Worm (Caenorhabditis elegans) whole organism, young adult: ENCODE results near the gene C14B9.10.

Experiments used
- D2030.7 ChIP-seq: fragments of 200-800 bp; sonication (Bioruptor generic); IDR thresholded peaks from 2 replicates; pipeline ENCODE4 v1.3.6; 2022; ENCODE audit warnings: missing genetic modification reagents, missing genetic modification characterization, missing compliant biosample characterization
- F10E7.11 ChIP-seq: sonication (generic microtip); optimal IDR thresholded peaks from 2 replicates; lab custom pipeline; 2017; ENCODE audit warnings: mild to moderate bottlenecking, missing genetic modification characterization, moderate library complexity, missing compliant biosample characterization
- F22D6.2 ChIP-seq: sonication (generic microtip); optimal IDR thresholded peaks from 2 replicates; lab custom pipeline; 2016; ENCODE audit warnings: mild to moderate bottlenecking, missing genetic modification characterization, missing compliant biosample characterization
- F39B2.1 ChIP-seq: fragments of 200-800 bp; sonication (Bioruptor generic); IDR thresholded peaks from 2 replicates; pipeline ENCODE4 v1.3.6; 2022; ENCODE audit warnings: missing genetic modification reagents, missing genetic modification characterization, missing compliant biosample characterization
- F57A8.1 ChIP-seq: fragments of 200-800 bp; sonication (Bioruptor generic); optimal IDR thresholded peaks from 2 replicates; lab custom pipeline; 2018; ENCODE audit warnings: mild to moderate bottlenecking, missing genetic modification characterization, moderate library complexity, missing compliant biosample characterization
- K12H6.12 ChIP-seq: fragments of 200-800 bp; sonication (Bioruptor generic); optimal IDR thresholded peaks from 2 replicates; lab custom pipeline; 2018; ENCODE audit warnings: mild to moderate bottlenecking, missing genetic modification characterization, missing compliant biosample characterization
- Y53F4B.3 ChIP-seq: fragments of 200-800 bp; sonication (Bioruptor generic); IDR thresholded peaks from 2 replicates; pipeline ENCODE4 v1.3.6; 2022; ENCODE audit warnings: missing genetic modification reagents, missing genetic modification characterization, missing compliant biosample characterization
- Y53G8AR.9 ChIP-seq: fragments of 200-800 bp; sonication (Bioruptor generic); conservative IDR thresholded peaks from 2 replicates; pipeline ENCODE4 v1.3.6; 2022; ENCODE audit warnings: missing genetic modification reagents, missing genetic modification characterization, missing compliant biosample characterization
- Y56A3A.18 ChIP-seq: fragments of 200-800 bp; sonication (Bioruptor generic); IDR thresholded peaks from 2 replicates; pipeline ENCODE4 v1.3.6; 2022; ENCODE audit warnings: missing genetic modification reagents, missing genetic modification characterization, missing compliant biosample characterization
- Y79H2A.3 ChIP-seq: fragments of 200-800 bp; sonication (Bioruptor generic); conservative IDR thresholded peaks from 2 replicates; pipeline ENCODE4 v1.3.6; 2022; ENCODE audit warnings: missing genetic modification reagents, missing genetic modification characterization, missing compliant biosample characterization
- ZK185.1 ChIP-seq: sonication (generic microtip); optimal IDR thresholded peaks from 2 replicates; lab custom pipeline; 2016; ENCODE audit warnings: mild to moderate bottlenecking, missing genetic modification characterization, missing compliant biosample characterization; ENCODE audit not compliant: poor library complexity, severe bottlenecking
- ama-1 ChIP-seq, 3 experiments: fragments of 150-350 bp in 1 of 3; sonication (generic microtip) in 2 of 3; optimal IDR thresholded peaks; 2 replicates each; lab custom pipeline; 2014 to 2018; ENCODE audit warnings: missing biosample characterization in 2 of 3, missing genetic modification characterization in 2 of 3, missing genetic modification reagents in 2 of 3
- attf-3 ChIP-seq: fragments of 200-800 bp; sonication (Bioruptor generic); conservative IDR thresholded peaks from 2 replicates; pipeline ENCODE4 v1.3.6; 2022; ENCODE audit warnings: missing genetic modification reagents, missing genetic modification characterization, missing compliant biosample characterization
- ceh-100 ChIP-seq: fragments of 200-800 bp; sonication (Bioruptor generic); IDR thresholded peaks from 2 replicates; pipeline ENCODE4 v1.3.6; 2022; ENCODE audit warnings: missing genetic modification reagents, missing genetic modification characterization, missing compliant biosample characterization
- ceh-27 ChIP-seq: fragments of 200-800 bp; sonication (Bioruptor generic); optimal IDR thresholded peaks from 2 replicates; lab custom pipeline; 2018; ENCODE audit warnings: mild to moderate bottlenecking, missing genetic modification characterization, moderate library complexity, missing compliant biosample characterization
- dox-1 ChIP-seq: fragments of 200-800 bp; sonication (Bioruptor generic); IDR thresholded peaks from 2 replicates; pipeline ENCODE4 v1.3.6; 2022; ENCODE audit warnings: missing genetic modification reagents, missing genetic modification characterization, missing compliant biosample characterization
- dpl-1 ChIP-seq: fragments of 150-350 bp; optimal IDR thresholded peaks from 2 replicates; lab custom pipeline; 2014; ENCODE audit warnings: missing biosample characterization, missing genetic modification reagents, missing genetic modification characterization
- egl-18 ChIP-seq: fragments of 200-800 bp; sonication (Bioruptor generic); IDR thresholded peaks from 2 replicates; pipeline ENCODE4 v1.3.6; 2022; ENCODE audit warnings: missing genetic modification reagents, missing genetic modification characterization, missing compliant biosample characterization
- ets-4 ChIP-seq: fragments of 200-800 bp; sonication (Bioruptor generic); optimal IDR thresholded peaks from 2 replicates; lab custom pipeline; 2018; ENCODE audit warnings: mild to moderate bottlenecking, missing genetic modification characterization, missing compliant biosample characterization
- fkh-3 ChIP-seq: sonication (generic microtip); optimal IDR thresholded peaks from 2 replicates; lab custom pipeline; 2016; ENCODE audit warnings: mild to moderate bottlenecking, missing genetic modification characterization, missing compliant biosample characterization
- hlh-26 ChIP-seq: fragments of 200-800 bp; sonication (Bioruptor generic); conservative IDR thresholded peaks from 2 replicates; pipeline ENCODE4 v1.3.6; 2022; ENCODE audit warnings: missing genetic modification reagents, missing genetic modification characterization, missing compliant biosample characterization
- hrde-1 ChIP-seq: sonication (generic microtip); optimal IDR thresholded peaks from 2 replicates; lab custom pipeline; 2016; ENCODE audit warnings: missing genetic modification characterization, mild to moderate bottlenecking, missing compliant biosample characterization, moderate library complexity, missing genotype, missing genetic modification reagents, borderline replicate concordance
- hsf-1 ChIP-seq: fragments of 200-800 bp; sonication (Bioruptor generic); IDR thresholded peaks from 2 replicates; pipeline ENCODE4 v1.3.6; 2022; ENCODE audit warnings: missing genetic modification reagents, missing genetic modification characterization, missing compliant biosample characterization
- let-526 ChIP-seq: fragments of 200-800 bp; sonication (Bioruptor generic); IDR thresholded peaks from 2 replicates; pipeline ENCODE4 v1.3.6; 2022; ENCODE audit warnings: missing genetic modification reagents, missing genetic modification characterization, missing compliant biosample characterization
- lin-35 ChIP-seq, 3 experiments: fragments of 150-350 bp in 2 of 3; sonication (generic microtip) in 1 of 3; optimal IDR thresholded peaks; 2 replicates each; lab custom pipeline; 2014 to 2018; ENCODE audit warnings: missing biosample characterization in 3 of 3, missing genetic modification characterization in 3 of 3, missing genetic modification reagents in 3 of 3
- lin-54 ChIP-seq: fragments of 200-800 bp; sonication (Bioruptor generic); optimal IDR thresholded peaks from 2 replicates; lab custom pipeline; 2018; ENCODE audit warnings: mild to moderate bottlenecking, missing genetic modification characterization, missing compliant biosample characterization
- madf-3 ChIP-seq: fragments of 200-800 bp; sonication (Bioruptor generic); IDR thresholded peaks from 2 replicates; pipeline ENCODE4 v1.3.6; 2022; ENCODE audit warnings: missing genetic modification reagents, missing genetic modification characterization, missing compliant biosample characterization
- mes-4 ChIP-seq: sonication (generic microtip); optimal IDR thresholded peaks from 2 replicates; lab custom pipeline; 2016; ENCODE audit warnings: missing genotype, missing genetic modification characterization, missing compliant biosample characterization
- nfya-2 ChIP-seq: fragments of 200-800 bp; sonication (Bioruptor generic); IDR thresholded peaks from 2 replicates; pipeline ENCODE4 v1.3.6; 2022; ENCODE audit warnings: missing genetic modification reagents, missing genetic modification characterization, missing compliant biosample characterization
- nfyb-1 ChIP-seq: fragments of 200-800 bp; sonication (Bioruptor generic); IDR thresholded peaks from 2 replicates; pipeline ENCODE4 v1.3.6; 2022; ENCODE audit warnings: missing genetic modification reagents, missing genetic modification characterization, missing compliant biosample characterization
- nhr-27 ChIP-seq: fragments of 200-800 bp; sonication (Bioruptor generic); optimal IDR thresholded peaks from 2 replicates; lab custom pipeline; 2018; ENCODE audit warnings: mild to moderate bottlenecking, missing genetic modification characterization, moderate library complexity, missing compliant biosample characterization
- nhr-80 ChIP-seq: sonication (generic microtip); optimal IDR thresholded peaks from 2 replicates; lab custom pipeline; 2016; ENCODE audit warnings: missing genetic modification characterization, missing compliant biosample characterization
- pbrm-1 ChIP-seq: fragments of 200-800 bp; sonication (Bioruptor generic); IDR thresholded peaks from 2 replicates; pipeline ENCODE4 v1.3.6; 2022; ENCODE audit warnings: missing genetic modification reagents, missing genetic modification characterization, missing compliant biosample characterization
- sdz-38 ChIP-seq: sonication (generic microtip); optimal IDR thresholded peaks from 2 replicates; lab custom pipeline; 2016; ENCODE audit warnings: missing genotype, missing genetic modification characterization, missing compliant biosample characterization
- tbx-9 ChIP-seq: sonication (generic microtip); optimal IDR thresholded peaks from 2 replicates; lab custom pipeline; 2016; ENCODE audit warnings: borderline replicate concordance, missing genetic modification characterization, inconsistent platforms, missing compliant biosample characterization
- tlf-1 ChIP-seq: fragments of 200-800 bp; sonication (Bioruptor generic); optimal IDR thresholded peaks from 2 replicates; lab custom pipeline; 2018; ENCODE audit warnings: mild to moderate bottlenecking, missing genetic modification characterization, missing compliant biosample characterization
- unc-130 ChIP-seq: sonication (generic microtip); optimal IDR thresholded peaks from 2 replicates; lab custom pipeline; 2016; ENCODE audit warnings: missing genetic modification reagents, missing genetic modification characterization, missing compliant biosample characterization
- xnd-1 ChIP-seq: sonication (generic microtip); optimal IDR thresholded peaks from 2 replicates; lab custom pipeline; 2016; ENCODE audit warnings: missing genotype, missing genetic modification reagents, missing genetic modification characterization, missing compliant biosample characterization
- zfh-2 ChIP-seq: fragments of 200-800 bp; sonication (Bioruptor generic); conservative IDR thresholded peaks from 2 replicates; pipeline ENCODE4 v1.3.6; 2022; ENCODE audit warnings: missing genetic modification reagents, missing genetic modification characterization, missing compliant biosample characterization
- ztf-28 ChIP-seq: fragments of 200-800 bp; sonication (Bioruptor generic); IDR thresholded peaks from 2 replicates; pipeline ENCODE4 v1.3.6; 2022; ENCODE audit warnings: missing genetic modification reagents, missing genetic modification characterization, missing compliant biosample characterization

Gene C14B9.10

DNA sequence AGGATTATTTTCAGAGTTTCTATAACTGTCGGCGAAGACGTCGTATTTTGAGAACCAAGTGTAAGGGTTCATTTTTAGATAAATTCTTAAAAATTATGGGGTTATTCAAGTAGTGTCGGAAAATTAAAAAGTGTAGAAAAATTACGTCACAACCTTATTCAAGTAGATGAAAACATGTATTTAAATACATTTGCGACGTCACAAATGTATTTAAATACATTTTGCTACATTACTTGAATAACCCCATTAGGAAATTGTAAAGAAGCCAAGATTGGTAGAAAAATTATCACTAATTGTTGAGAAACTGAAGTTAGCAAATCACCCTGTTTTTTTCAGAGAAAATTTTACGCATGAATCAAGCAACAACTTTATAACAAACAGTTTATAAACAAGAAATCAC, 1.5 kb upstream of the C14B9.10 start (continued):
- TF ChIP-seq attf-3 (GFP tag; lab: Robert Waterston, UW) (no peak), F10E7.11 (tag; lab: Kevin White, UChicago) (no peak), nhr-27 (tag; lab: Kevin White, UChicago) (no peak), egl-18 (GFP tag; lab: Robert Waterston, UW) (no peak), unc-130 (no peak), dpl-1 (no peak), nfyb-1 (peak; percentile 50; the same call in 1 of the 2 replicates), Y53F4B.3 (GFP tag; lab: Robert Waterston, UW) (no peak), Y56A3A.18 (0 out of 2 replicates have a peak, but pooled peaks have one; percentile 54), nhr-80 (no peak), lin-35 (GFP tag; optimal IDR thresholded peaks at IDR 0.05; lab: Kevin White, UChicago) (no peak), K12H6.12 (tag; lab: Kevin White, UChicago) (no peak), hrde-1 (tag; lab: Kevin White, UChicago) (peak; percentile 83), madf-3 (peak; percentile 74; the same call in 1 of the 2 replicates), hsf-1 (GFP tag; lab: Robert Waterston, UW) (peak; percentile 74), ceh-27 (GFP tag; lab: Kevin White, UChicago) (no peak), dox-1 (GFP tag; lab: Robert Waterston, UW) (no peak), mes-4 (tag; lab: Kevin White, UChicago) (no peak), ama-1 (optimal IDR thresholded peaks at IDR 0.05; lab: Kevin White, UChicago) (no peak), ama-1 (GFP tag; optimal IDR thresholded peaks at IDR 0.05; lab: Kevin White, UChicago) (peak in 1 of 2 experiments; percentile 35), Y53G8AR.9 (no peak; the same call in 1 of the 2 replicates), hlh-26 (GFP tag; lab: Robert Waterston, UW) (no peak), ztf-28 (GFP tag; lab: Robert Waterston, UW) (no peak), F57A8.1 (GFP tag; lab: Kevin White, UChicago) (no peak), tbx-9 (tag; lab: Kevin White, UChicago) (no peak), lin-54 (GFP tag; lab: Kevin White, UChicago) (peak; percentile 37), sdz-38 (no peak), ets-4 (no peak), F22D6.2 (no peak), ZK185.1 (tag; lab: Kevin White, UChicago) (no peak), let-526 (GFP tag; lab: Robert Waterston, UW) (no peak), xnd-1 (tag; lab: Kevin White, UChicago) (no peak), Y79H2A.3 (GFP tag; lab: Robert Waterston, UW) (no peak), D2030.7 (peak; percentile 34; the same call in 1 of the 2 replicates), fkh-3 (tag; lab: Kevin White, UChicago) (no peak), F39B2.1 (GFP tag; lab: Robert Waterston, UW) (peak; percentile 78; the same call in 1 of the 2 replicates), zfh-2 (GFP tag; lab: Robert Waterston, UW) (no peak), ceh-100 (GFP tag; lab: Robert Waterston, UW) (peak; percentile 20; the same call in 1 of the 2 replicates), nfya-2 (GFP tag; lab: Robert Waterston, UW) (0 out of 2 replicates have a peak, but pooled peaks have one; percentile 12), tlf-1 (GFP tag; lab: Kevin White, UChicago) (peak; percentile 39), pbrm-1 (GFP tag; lab: Robert Waterston, UW) (no peak)
- TF ChIP-seq, all 124 proteins: peak for 33
